Worm (Caenorhabditis elegans): ENCODE data around the gene F44B9.8.
A peak's percentile ranks its signal among the peaks of the same experiment; 100 is the strongest.

F44B9.8 gene

DNA sequence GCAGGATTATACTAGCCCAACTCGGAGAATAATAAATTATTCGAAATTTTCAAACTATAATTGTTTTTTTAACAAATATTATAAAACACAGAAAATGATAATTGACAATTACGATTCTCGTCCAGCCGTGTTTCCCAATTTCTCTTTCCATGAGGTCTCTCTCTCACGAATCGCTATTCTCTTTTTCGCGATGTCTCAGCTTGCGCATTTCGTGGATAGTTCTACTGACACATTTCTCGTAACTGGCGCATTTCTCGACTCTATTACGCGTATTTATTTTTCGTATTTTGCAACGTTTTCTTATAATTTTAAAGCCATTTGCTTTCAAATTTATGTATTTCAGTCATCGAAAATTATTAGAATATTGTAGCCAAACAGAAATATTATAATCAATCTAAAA is 14.3 kb upstream of the F44B9.8 start (continued):
- TF ChIP-seq nhr-11 (tag; optimal IDR thresholded peaks at IDR 0.05) (peak; percentile 80), nhr-20 (tag; optimal IDR thresholded peaks at IDR 0.05) (peak; percentile 97), sox-4 (tag; optimal IDR thresholded peaks at IDR 0.05) (peak; percentile 85), nhr-84 (tag; optimal IDR thresholded peaks at IDR 0.05) (no peak), xbp-1 (tag; optimal IDR thresholded peaks at IDR 0.05) (peak; percentile 96), mab-9 (GFP tag; IDR thresholded peaks at IDR 0.05) (peak; percentile 86), fkh-10 (GFP tag; optimal IDR thresholded peaks at IDR 0.05) (peak; percentile 99), nhr-76 (tag; optimal IDR thresholded peaks at IDR 0.05) (peak; percentile 17), nhr-71 (tag; optimal IDR thresholded peaks at IDR 0.05) (peak; percentile 98), aha-1 (tag; optimal IDR thresholded peaks at IDR 0.05) (peak; percentile 54), swsn-7 (tag; optimal IDR thresholded peaks at IDR 0.05) (peak; percentile 95), pag-3 (tag; optimal IDR thresholded peaks at IDR 0.05; ENCODE audit: borderline replicate concordance, insufficient read depth) (no peak), efl-1 (optimal IDR thresholded peaks at IDR 0.05) (peak; percentile 96 to 98), efl-1 (GFP tag; optimal IDR thresholded peaks at IDR 0.05 in 1 of 2) (peak; percentile 87 to 98), lin-15B (tag; optimal IDR thresholded peaks at IDR 0.05) (peak; percentile 98), lin-14 (GFP tag; optimal IDR thresholded peaks at IDR 0.05) (peak; percentile 98), irx-1 (tag; optimal IDR thresholded peaks at IDR 0.05) (peak; percentile 69), ceh-82 (tag; optimal IDR thresholded peaks at IDR 0.05) (peak; percentile 99), sup-37 (GFP tag; optimal IDR thresholded peaks at IDR 0.05) (peak; percentile 39), F16B12.6 (tag; optimal IDR thresholded peaks at IDR 0.05) (peak; percentile 80), fkh-8 (tag; optimal IDR thresholded peaks at IDR 0.05) (peak; percentile 99), mdl-1 (tag; optimal IDR thresholded peaks at IDR 0.05) (peak in 1 of 2 experiments; percentile 91), mef-2 (tag; optimal IDR thresholded peaks at IDR 0.05) (peak; percentile 69), C04F5.9 (tag; optimal IDR thresholded peaks at IDR 0.05) (peak; percentile 91), fos-1 (tag; optimal IDR thresholded peaks at IDR 0.05) (peak; percentile 98), tbx-2 (tag; optimal IDR thresholded peaks at IDR 0.05) (peak; percentile 95), mep-1 (tag; optimal IDR thresholded peaks at IDR 0.05) (peak; percentile 98), elt-3 (tag; optimal IDR thresholded peaks at IDR 0.05) (peak; percentile 6 to 98 (median 74)), isw-1 (GFP tag; IDR thresholded peaks at IDR 0.05) (peak; percentile 96), dsc-1 (tag; optimal IDR thresholded peaks at IDR 0.05) (peak; percentile 97), hlh-4 (tag; optimal IDR thresholded peaks at IDR 0.05) (no peak), blmp-1 (tag; optimal IDR thresholded peaks at IDR 0.05) (peak; percentile 87), nhr-90 (tag; optimal IDR thresholded peaks at IDR 0.05; ENCODE audit: poor library complexity) (peak; percentile 96), vab-15 (tag; optimal IDR thresholded peaks at IDR 0.05) (peak; percentile 99), pax-3 (tag; optimal IDR thresholded peaks at IDR 0.05) (peak; percentile 97), snpc-4 (tag; optimal IDR thresholded peaks at IDR 0.05) (peak; percentile 79), alr-1 (tag; optimal IDR thresholded peaks at IDR 0.05; ENCODE audit: borderline replicate concordance) (no peak), ama-1 (optimal IDR thresholded peaks at IDR 0.05) (no peak), ets-5 (GFP tag; IDR thresholded peaks at IDR 0.05) (no peak), hlh-17 (GFP tag; optimal IDR thresholded peaks at IDR 0.05; ENCODE audit: borderline replicate concordance) (no peak), egl-27 (tag; optimal IDR thresholded peaks at IDR 0.05) (peak; percentile 83 to 97), ceh-63 (GFP tag; optimal IDR thresholded peaks at IDR 0.05) (peak; percentile 95), lin-13 (GFP tag; optimal IDR thresholded peaks at IDR 0.05) (peak; percentile 98), grh-1 (GFP tag; IDR thresholded peaks at IDR 0.05) (peak; percentile 75), dpl-1 (GFP tag; optimal IDR thresholded peaks at IDR 0.05) (peak; percentile 92 to 93 (median 92)), ceh-90 (tag; optimal IDR thresholded peaks at IDR 0.05) (peak; percentile 45), nhr-237 (tag; optimal IDR thresholded peaks at IDR 0.05) (peak; percentile 96), efl-3 (GFP tag; optimal IDR thresholded peaks at IDR 0.05) (no peak), C34B4.2 (tag; optimal IDR thresholded peaks at IDR 0.05) (no peak), ceh-88 (GFP tag; IDR thresholded peaks at IDR 0.05) (peak; percentile 92), fkh-4 (tag; optimal IDR thresholded peaks at IDR 0.05; ENCODE audit: borderline replicate concordance) (peak; percentile 79), pqm-1 (tag; optimal IDR thresholded peaks at IDR 0.05) (peak; percentile 60), ceh-8 (GFP tag; optimal IDR thresholded peaks at IDR 0.05) (peak; percentile 80)
